Worm (Caenorhabditis elegans): Measurements from ENCODE around the gene C28D4.18.

The C28D4.18 gene

DNA sequence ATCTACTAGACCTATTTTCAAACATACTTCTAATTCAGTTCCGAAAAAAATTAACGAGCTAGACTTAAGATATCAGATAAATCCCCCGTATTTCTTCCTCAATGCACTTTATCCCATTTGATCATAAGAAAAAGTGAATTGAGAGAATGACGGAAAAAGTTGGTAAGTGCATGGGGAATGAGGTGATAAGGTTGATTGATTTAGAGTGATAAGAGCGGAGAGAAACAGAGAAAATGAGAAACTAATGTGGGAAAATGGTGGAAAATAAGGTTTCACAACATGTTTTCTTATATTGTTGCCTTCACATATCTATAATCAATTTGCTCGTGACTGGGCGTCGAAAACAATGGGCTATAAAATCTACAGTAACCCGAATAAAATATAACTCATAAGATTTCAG lies 10.7 kb downstream of the C28D4.18 start:
- TF ChIP-seq skn-1 (tag; optimal IDR thresholded peaks at IDR 0.05) (no peak), gmeb-1 (tag; optimal IDR thresholded peaks at IDR 0.05) (no peak), ztf-11 (tag; optimal IDR thresholded peaks at IDR 0.05) (no peak), fos-1 (tag; optimal IDR thresholded peaks at IDR 0.05) (peak; percentile 92), unc-39 (tag; optimal IDR thresholded peaks at IDR 0.05) (no peak), lsy-2 (tag; optimal IDR thresholded peaks at IDR 0.05) (peak in 1 of 2 experiments; percentile 63), nhr-10 (tag; optimal IDR thresholded peaks at IDR 0.05) (no peak), nhr-21 (tag; optimal IDR thresholded peaks at IDR 0.05) (no peak), lin-11 (tag; optimal IDR thresholded peaks at IDR 0.05) (no peak), ama-1 (optimal IDR thresholded peaks at IDR 0.05) (no peak), nhr-129 (tag; optimal IDR thresholded peaks at IDR 0.05) (peak; percentile 33), dmd-4 (tag; optimal IDR thresholded peaks at IDR 0.05) (no peak), lin-39 (tag; optimal IDR thresholded peaks at IDR 0.05) (no peak), nhr-237 (tag; optimal IDR thresholded peaks at IDR 0.05) (no peak), blmp-1 (tag; optimal IDR thresholded peaks at IDR 0.05; ENCODE audit: insufficient read depth) (peak; percentile 37), snpc-4 (tag; optimal IDR thresholded peaks at IDR 0.05) (no peak), nhr-6 (tag; optimal IDR thresholded peaks at IDR 0.05) (no peak), Y55F3AM.14 (GFP tag; optimal IDR thresholded peaks at IDR 0.05) (no peak), nhr-12 (tag; optimal IDR thresholded peaks at IDR 0.05) (no peak), elt-1 (tag; optimal IDR thresholded peaks at IDR 0.05) (no peak), aly-2 (tag; optimal IDR thresholded peaks at IDR 0.05) (no peak), sma-9 (GFP tag; optimal IDR thresholded peaks at IDR 0.05) (peak; percentile 67), sma-9 (tag; optimal IDR thresholded peaks at IDR 0.05) (no peak), zag-1 (tag; optimal IDR thresholded peaks at IDR 0.05) (no peak), nhr-11 (tag; optimal IDR thresholded peaks at IDR 0.05) (no peak), mdl-1 (tag; optimal IDR thresholded peaks at IDR 0.05) (no peak), R02D3.7 (tag; optimal IDR thresholded peaks at IDR 0.05) (no peak), ceh-16 (tag; optimal IDR thresholded peaks at IDR 0.05) (no peak), F13H6.1 (tag; optimal IDR thresholded peaks at IDR 0.05) (no peak), lin-13 (GFP tag; optimal IDR thresholded peaks at IDR 0.05) (no peak), sma-3 (GFP tag; optimal IDR thresholded peaks at IDR 0.05) (peak; percentile 3), elt-3 (tag; optimal IDR thresholded peaks at IDR 0.05) (no peak), ZK546.5 (tag; optimal IDR thresholded peaks at IDR 0.05) (no peak), ceh-82 (tag; optimal IDR thresholded peaks at IDR 0.05) (no peak), peb-1 (tag; optimal IDR thresholded peaks at IDR 0.05) (no peak), unc-62 (GFP tag; optimal IDR thresholded peaks at IDR 0.05) (no peak), nhr-23 (tag; optimal IDR thresholded peaks at IDR 0.05) (no peak), unc-55 (GFP tag; optimal IDR thresholded peaks at IDR 0.05) (no peak), egl-27 (tag; optimal IDR thresholded peaks at IDR 0.05) (no peak), nhr-25 (tag; optimal IDR thresholded peaks at IDR 0.05) (no peak), crh-2 (tag; optimal IDR thresholded peaks at IDR 0.05) (peak; percentile 61), C34F6.9 (tag; optimal IDR thresholded peaks at IDR 0.05) (peak; percentile 3), ztf-4 (tag; optimal IDR thresholded peaks at IDR 0.05) (no peak), mab-5 (tag; optimal IDR thresholded peaks at IDR 0.05) (peak; percentile 31), nhr-77 (tag; optimal IDR thresholded peaks at IDR 0.05) (no peak), alr-1 (tag; optimal IDR thresholded peaks at IDR 0.05) (no peak), ztf-1 (GFP tag; conservative IDR thresholded peaks at IDR 0.05) (no peak), mbf-1 (tag; optimal IDR thresholded peaks at IDR 0.05) (no peak), sem-4 (tag; optimal IDR thresholded peaks at IDR 0.05) (no peak)

Data from whole organism, L2 larva.